Worm (Caenorhabditis elegans): ENCODE measurements around the gene mtm-6.

DNA sequence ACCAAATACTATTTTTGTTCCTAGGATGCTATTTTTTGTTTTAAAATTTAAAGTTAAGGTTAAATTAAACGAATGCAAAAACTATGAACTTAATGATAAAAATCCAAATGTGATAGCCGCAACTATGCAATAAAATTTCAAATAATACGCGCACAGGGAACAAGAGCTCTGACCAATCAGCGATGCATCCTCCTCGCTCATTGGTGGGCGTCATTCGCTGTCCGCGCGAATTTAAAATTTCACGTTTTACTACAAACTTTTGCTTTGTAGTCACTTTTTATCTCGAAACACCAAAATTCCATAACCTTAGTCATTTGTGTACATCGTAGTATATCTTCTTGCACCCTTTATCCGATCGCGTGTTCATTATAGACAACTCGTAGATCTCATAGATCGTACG, 36.3 kb downstream of the mtm-6 start:
- TF ChIP-seq nhr-47 (tag; optimal IDR thresholded peaks at IDR 0.05), result no peak
- no peak for TF ChIP-seq nhr-237 (tag; optimal IDR thresholded peaks at IDR 0.05)
- no peak for TF ChIP-seq ztf-11 (tag; optimal IDR thresholded peaks at IDR 0.05)
- TF ChIP-seq fkh-10 (GFP tag; optimal IDR thresholded peaks at IDR 0.05), result no peak
- no peak for TF ChIP-seq ces-1 (GFP tag; optimal IDR thresholded peaks at IDR 0.05)
- TF ChIP-seq jun-1 (tag; optimal IDR thresholded peaks at IDR 0.05), result no peak
- no peak for TF ChIP-seq pqm-1 (tag; optimal IDR thresholded peaks at IDR 0.05)
- no peak for TF ChIP-seq hlh-4 (tag; optimal IDR thresholded peaks at IDR 0.05)
- TF ChIP-seq tlp-1 (tag; optimal IDR thresholded peaks at IDR 0.05), result no peak
- TF ChIP-seq elt-2 (tag; optimal IDR thresholded peaks at IDR 0.05), result no peak
- no peak for TF ChIP-seq fos-1 (tag; optimal IDR thresholded peaks at IDR 0.05)
